Fruit fly (Drosophila melanogaster) whole organism, embryonic: ENCODE measurements around the gene CG6527.
A peak's percentile ranks its signal among the peaks of the same experiment; 100 is the strongest.

Experiments used
- CG10147 ChIP-seq: fragments of 200-800 bp; sonication (Bioruptor generic); optimal IDR thresholded peaks from 2 replicates; lab custom pipeline; 2019; ENCODE audit warnings: missing biosample characterization, mild to moderate bottlenecking, missing genetic modification characterization, moderate library complexity
- CG10321 ChIP-seq: fragments of 200-800 bp; sonication (Bioruptor generic); IDR thresholded peaks from 2 replicates; pipeline ENCODE4 v1.3.6; 2022; ENCODE audit warnings: missing biosample characterization, missing genetic modification characterization
- CG10654 ChIP-seq: fragments of 200-800 bp; sonication (Bioruptor generic); optimal IDR thresholded peaks from 2 replicates; lab custom pipeline; 2016; ENCODE audit warnings: missing biosample characterization, missing genetic modification characterization
- CG10979 ChIP-seq: fragments of 200-800 bp; sonication (Bioruptor generic); optimal IDR thresholded peaks from 2 replicates; lab custom pipeline; 2018; ENCODE audit warnings: missing biosample characterization, mild to moderate bottlenecking, missing genetic modification characterization, moderate library complexity
- CG12299 ChIP-seq: fragments of 200-800 bp; sonication (Bioruptor generic); optimal IDR thresholded peaks from 2 replicates; lab custom pipeline; 2018; ENCODE audit warnings: missing biosample characterization, mild to moderate bottlenecking, missing genetic modification characterization
- CG13424 ChIP-seq: fragments of 200-800 bp; sonication (Bioruptor generic); optimal IDR thresholded peaks from 2 replicates; lab custom pipeline; 2019; ENCODE audit warnings: missing biosample characterization, mild to moderate bottlenecking, missing genetic modification characterization, moderate library complexity
- CG14014 ChIP-seq: fragments of 200-800 bp; sonication (Bioruptor generic); IDR thresholded peaks from 2 replicates; pipeline ENCODE4 v1.3.6; 2022; ENCODE audit warnings: missing biosample characterization, missing genetic modification characterization
- CG15011 ChIP-seq: fragments of 200-800 bp; sonication (Bioruptor generic); optimal IDR thresholded peaks from 3 replicates; lab custom pipeline; 2018; ENCODE audit warnings: missing biosample characterization, mild to moderate bottlenecking, missing genetic modification characterization
- CG17186 ChIP-seq: fragments of 200-800 bp; sonication (Bioruptor generic); optimal IDR thresholded peaks from 3 replicates; lab custom pipeline; 2017; ENCODE audit warnings: missing biosample characterization, missing genetic modification reagents, missing genetic modification characterization
- CG17361 ChIP-seq: fragments of 200-800 bp; sonication (Bioruptor generic); IDR thresholded peaks from 3 replicates; pipeline ENCODE4 v1.3.6; 2022; ENCODE audit warnings: missing biosample characterization, missing genetic modification characterization
- CG17612 ChIP-seq: fragments of 200-800 bp; sonication (Bioruptor generic); IDR thresholded peaks from 2 replicates; pipeline ENCODE4 v1.3.6; 2022; ENCODE audit warnings: missing biosample characterization, missing genetic modification characterization
- CG17829 ChIP-seq: fragments of 200-800 bp; optimal IDR thresholded peaks from 2 replicates; lab custom pipeline; 2019; ENCODE audit warnings: missing biosample characterization, mild to moderate bottlenecking, missing genetic modification characterization, moderate library complexity
- CG2120 ChIP-seq: fragments of 200-800 bp; sonication (Bioruptor generic); optimal IDR thresholded peaks from 3 replicates; lab custom pipeline; 2016; ENCODE audit warnings: missing biosample characterization, missing genetic modification characterization
- CG2712 ChIP-seq: fragments of 200-800 bp; optimal IDR thresholded peaks from 3 replicates; lab custom pipeline; 2019; ENCODE audit warnings: missing biosample characterization, mild to moderate bottlenecking, missing genetic modification characterization, moderate library complexity
- CG3065 ChIP-seq: fragments of 200-800 bp; sonication (Bioruptor generic); optimal IDR thresholded peaks from 2 replicates; lab custom pipeline; 2016; ENCODE audit warnings: missing biosample characterization, missing genetic modification characterization
- CG3163 ChIP-seq: fragments of 200-800 bp; sonication (Bioruptor generic); optimal IDR thresholded peaks from 3 replicates; lab custom pipeline; 2016; ENCODE audit warnings: missing biosample characterization, missing genetic modification characterization
- CG34224 ChIP-seq: fragments of 200-800 bp; sonication (Bioruptor generic); IDR thresholded peaks from 3 replicates; pipeline ENCODE4 v1.3.6; 2022; ENCODE audit warnings: missing biosample characterization, missing genetic modification characterization; ENCODE audit not compliant: partially characterized antibody
- CG3995 ChIP-seq: fragments of 200-800 bp; sonication (Bioruptor generic); optimal IDR thresholded peaks from 3 replicates; lab custom pipeline; 2016; ENCODE audit warnings: missing biosample characterization, missing genetic modification characterization
- CG7987 ChIP-seq: fragments of 200-800 bp; sonication (Bioruptor generic); optimal IDR thresholded peaks from 2 replicates; lab custom pipeline; 2018; ENCODE audit warnings: missing biosample characterization, mild to moderate bottlenecking, missing genetic modification characterization, moderate library complexity
- CkIIα-i1 ChIP-seq: fragments of 200-800 bp; sonication (Bioruptor generic); IDR thresholded peaks from 2 replicates; pipeline ENCODE4 v1.3.6; 2022; ENCODE audit warnings: missing biosample characterization, missing genetic modification characterization
- CrebB ChIP-seq: fragments of 200-800 bp; sonication (Bioruptor generic); optimal IDR thresholded peaks from 3 replicates; lab custom pipeline; 2018; ENCODE audit warnings: missing biosample characterization, mild to moderate bottlenecking, missing genetic modification characterization
- Dbx ChIP-seq: fragments of 200-800 bp; sonication (Bioruptor generic); IDR thresholded peaks from 3 replicates; pipeline ENCODE4 v1.3.6; 2022; ENCODE audit warnings: missing biosample characterization, missing genetic modification characterization
- Doc2 ChIP-seq: fragments of 200-800 bp; sonication (Bioruptor generic); IDR thresholded peaks from 2 replicates; pipeline ENCODE4 v1.3.6; 2022; ENCODE audit warnings: missing biosample characterization, missing genetic modification characterization
- Neu2 ChIP-seq: fragments of 200-800 bp; sonication (Bioruptor generic); optimal IDR thresholded peaks from 3 replicates; lab custom pipeline; 2016; ENCODE audit warnings: missing biosample characterization, missing genetic modification characterization, borderline replicate concordance
- Nf-YB ChIP-seq: fragments of 200-800 bp; sonication (Bioruptor generic); optimal IDR thresholded peaks from 3 replicates; lab custom pipeline; 2019; ENCODE audit warnings: missing biosample characterization, mild to moderate bottlenecking, missing genetic modification characterization, moderate library complexity
- Nf-YC ChIP-seq: fragments of 200-800 bp; optimal IDR thresholded peaks from 3 replicates; lab custom pipeline; 2019; ENCODE audit warnings: missing biosample characterization, mild to moderate bottlenecking, missing genetic modification characterization, moderate library complexity
- NfI ChIP-seq: fragments of 200-800 bp; sonication (Bioruptor generic); optimal IDR thresholded peaks from 3 replicates; lab custom pipeline; 2018; ENCODE audit warnings: missing biosample characterization, mild to moderate bottlenecking, missing genetic modification characterization, moderate library complexity
- Opbp ChIP-seq: fragments of 200-800 bp; sonication (Bioruptor generic); IDR thresholded peaks from 3 replicates; pipeline ENCODE4 v1.3.6; 2022; ENCODE audit warnings: missing biosample characterization, missing genetic modification characterization; ENCODE audit not compliant: partially characterized antibody
- Scr ChIP-seq: fragments of 200-800 bp; sonication (Bioruptor generic); IDR thresholded peaks from 2 replicates; pipeline ENCODE4 v1.3.6; 2022; ENCODE audit warnings: missing biosample characterization, missing genetic modification characterization; ENCODE audit not compliant: partially characterized antibody
- Stat92E ChIP-seq, 3 experiments: fragments of >200 bp in 2 of 3; fragments of 200-800 bp in 1 of 3; sonication (Bioruptor generic) in 1 of 3; optimal IDR thresholded peaks; 2 replicates each; lab custom pipeline; 2017 to 2019; ENCODE audit warnings: missing biosample characterization in 3 of 3, missing genetic modification characterization in 3 of 3, mild to moderate bottlenecking in 1 of 3, moderate library complexity in 1 of 3
- ara ChIP-seq: fragments of 200-800 bp; sonication (Bioruptor generic); IDR thresholded peaks from 2 replicates; pipeline ENCODE4 v1.3.6; 2022; ENCODE audit warnings: missing biosample characterization, missing genetic modification characterization
- ash1 ChIP-seq: fragments of 200-800 bp; sonication (Bioruptor generic); optimal IDR thresholded peaks from 2 replicates; lab custom pipeline; 2018; ENCODE audit warnings: missing biosample characterization, mild to moderate bottlenecking, missing genetic modification characterization
- cg ChIP-seq: fragments of 200-800 bp; sonication (Bioruptor generic); optimal IDR thresholded peaks from 3 replicates; lab custom pipeline; 2019; ENCODE audit warnings: missing biosample characterization, mild to moderate bottlenecking, missing genetic modification characterization, moderate library complexity
- chinmo ChIP-seq: fragments of 200-800 bp; sonication (Bioruptor generic); IDR thresholded peaks from 4 replicates; pipeline ENCODE4 v1.3.6; 2022; ENCODE audit warnings: missing biosample characterization, missing genetic modification characterization; ENCODE audit not compliant: partially characterized antibody
- crol ChIP-seq: fragments of 200-800 bp; sonication (Bioruptor generic); IDR thresholded peaks from 2 replicates; pipeline ENCODE4 v1.3.6; 2022; ENCODE audit warnings: missing biosample characterization, missing genetic modification characterization
- dimm ChIP-seq: fragments of 200-800 bp; sonication (Bioruptor generic); IDR thresholded peaks from 2 replicates; pipeline ENCODE4 v1.3.6; 2022; ENCODE audit warnings: missing biosample characterization, missing genetic modification characterization
- dmrt11E ChIP-seq: fragments of 200-800 bp; sonication (Bioruptor generic); optimal IDR thresholded peaks from 3 replicates; lab custom pipeline; 2018; ENCODE audit warnings: missing biosample characterization, mild to moderate bottlenecking, missing genetic modification characterization, moderate library complexity
- emc ChIP-seq: fragments of 200-800 bp; sonication (Bioruptor generic); optimal IDR thresholded peaks from 2 replicates; lab custom pipeline; 2016; ENCODE audit warnings: missing biosample characterization, missing genetic modification characterization
- ems ChIP-seq: fragments of 200-800 bp; sonication (Bioruptor generic); optimal IDR thresholded peaks from 3 replicates; lab custom pipeline; 2016; ENCODE audit warnings: missing biosample characterization, missing genetic modification characterization
- eve ChIP-seq, 2 experiments: fragments of >200 bp; optimal IDR thresholded peaks; 2 replicates each; lab custom pipeline; 2017; ENCODE audit warnings: missing biosample characterization in 2 of 2, missing genetic modification characterization in 2 of 2
- exex ChIP-seq: fragments of 200-800 bp; sonication (Bioruptor generic); optimal IDR thresholded peaks from 4 replicates; lab custom pipeline; 2018; ENCODE audit warnings: missing biosample characterization, mild to moderate bottlenecking, missing genetic modification characterization, moderate library complexity
- hth ChIP-seq: fragments of >200 bp; optimal IDR thresholded peaks from 2 replicates; lab custom pipeline; 2017; ENCODE audit warnings: inconsistent platforms
- inv ChIP-seq: fragments of 200-800 bp; sonication (Bioruptor generic); IDR thresholded peaks from 2 replicates; pipeline ENCODE4 v1.3.6; 2022; ENCODE audit warnings: missing biosample characterization, missing genetic modification characterization; ENCODE audit not compliant: partially characterized antibody
- klu ChIP-seq: fragments of 200-800 bp; sonication (Bioruptor generic); IDR thresholded peaks from 2 replicates; pipeline ENCODE4 v1.3.6; 2022; ENCODE audit warnings: missing biosample characterization, missing genetic modification characterization
- lilli ChIP-seq: fragments of 200-800 bp; sonication (Bioruptor generic); optimal IDR thresholded peaks from 3 replicates; lab custom pipeline; 2016; ENCODE audit warnings: missing biosample characterization, missing genetic modification characterization
- pho ChIP-seq: fragments of 200-800 bp; sonication (Bioruptor generic); optimal IDR thresholded peaks from 2 replicates; lab custom pipeline; 2016; ENCODE audit warnings: missing biosample characterization, missing genetic modification characterization
- phol ChIP-seq: fragments of 200-800 bp; sonication (Bioruptor generic); optimal IDR thresholded peaks from 3 replicates; lab custom pipeline; 2018; ENCODE audit warnings: missing biosample characterization, mild to moderate bottlenecking, missing genetic modification characterization, moderate library complexity
- pros ChIP-seq: fragments of 200-800 bp; sonication (Bioruptor generic); optimal IDR thresholded peaks from 3 replicates; lab custom pipeline; 2019; ENCODE audit warnings: missing biosample characterization, mild to moderate bottlenecking, missing genetic modification characterization, moderate library complexity
- row ChIP-seq: fragments of 200-800 bp; sonication (Bioruptor generic); IDR thresholded peaks from 3 replicates; pipeline ENCODE4 v1.3.6; 2022; ENCODE audit warnings: missing biosample characterization, missing genetic modification characterization
- yki ChIP-seq: fragments of >200 bp; optimal IDR thresholded peaks from 3 replicates; lab custom pipeline; 2018

The CG6527 gene

dm6 chr3L:10522391-10523214 lies 36.3 kb downstream of the CG6527 start (continued):
- TF ChIP-seq CG34224 (GFP tag; lab: Robert Waterston, UW) (no peak), CG17361 (GFP tag; lab: Robert Waterston, UW) (0 out of 3 replicates have a peak, but pooled peaks have one; percentile 28), CG13424 (tag; lab: Kevin White, UChicago) (peak; percentile 36), Stat92E (GFP tag; optimal IDR thresholded peaks at IDR 0.05; lab: Kevin White, UChicago) (no peak), Dbx (GFP tag; lab: Robert Waterston, UW) (no peak), CG10321 (GFP tag; lab: Robert Waterston, UW) (peak; percentile 82), emc (GFP tag; lab: Kevin White, UChicago) (no peak), Doc2 (GFP tag; lab: Robert Waterston, UW) (no peak), CG14014 (GFP tag; lab: Robert Waterston, UW) (peak; percentile 24; the same call in 1 of the 2 replicates), CG12299 (tag; lab: Kevin White, UChicago) (no peak), CG3995 (GFP tag; lab: Kevin White, UChicago) (no peak), inv (GFP tag; lab: Robert Waterston, UW) (no peak), CkIIα-i1 (GFP tag; lab: Robert Waterston, UW) (no peak), CrebB (tag; lab: Kevin White, UChicago) (no peak), Neu2 (no peak), CG10654 (GFP tag; lab: Kevin White, UChicago) (no peak), CG10979 (tag; lab: Kevin White, UChicago) (no peak), CG10147 (peak; percentile 7), pho (GFP tag; lab: Kevin White, UChicago) (no peak), yki (lab: Kevin White, UChicago) (no peak), CG3163 (GFP tag; lab: Kevin White, UChicago) (no peak), klu (GFP tag; lab: Robert Waterston, UW) (no peak), CG17612 (GFP tag; lab: Robert Waterston, UW) (no peak), crol (GFP tag; lab: Robert Waterston, UW) (no peak), lilli (GFP tag; lab: Kevin White, UChicago) (peak; percentile 6), Nf-YC (tag; lab: Kevin White, UChicago) (no peak), dimm (no peak), ems (GFP tag; lab: Kevin White, UChicago) (no peak), eve (GFP tag; optimal IDR thresholded peaks at IDR 0.05; lab: Kevin White, UChicago) (no peak), pros (GFP tag; lab: Kevin White, UChicago) (no peak), CG15011 (no peak), dmrt11E (tag; lab: Kevin White, UChicago) (no peak), ash1 (GFP tag; lab: Kevin White, UChicago) (no peak), CG2712 (tag; lab: Kevin White, UChicago) (no peak), CG3065 (no peak), CG17829 (no peak), cg (GFP tag; lab: Kevin White, UChicago) (no peak), hth (no peak), Nf-YB (no peak), CG17186 (no peak), ara (no peak), chinmo (GFP tag; lab: Robert Waterston, UW) (peak; percentile 79; the same call in 2 of the 4 replicates), CG7987 (GFP tag; lab: Kevin White, UChicago) (no peak), row (GFP tag; lab: Robert Waterston, UW) (no peak), NfI (GFP tag; lab: Kevin White, UChicago) (peak; percentile 25), exex (no peak), Opbp (GFP tag; lab: Robert Waterston, UW) (no peak), phol (tag; lab: Kevin White, UChicago) (no peak), Scr (no peak), CG2120 (GFP tag; lab: Kevin White, UChicago) (peak; percentile 38)
